Fruit fly (Drosophila melanogaster): ENCODE data around the gene CG5149.

Gene CG5149

dm6 chr2L:7435475-7435874 is 47.4 kb upstream of the CG5149 start (continued):
- TF ChIP-seq seq (GFP tag; IDR thresholded peaks at IDR 0.05), result no peak
- no peak for TF ChIP-seq mirr (GFP tag; optimal IDR thresholded peaks at IDR 0.05)
- TF ChIP-seq grn (GFP tag; optimal IDR thresholded peaks at IDR 0.05), result peak; percentile 56
- no peak for TF ChIP-seq CG16863 (GFP tag; optimal IDR thresholded peaks at IDR 0.05)
- TF ChIP-seq amos (GFP tag; IDR thresholded peaks at IDR 0.05; ENCODE audit: partially characterized antibody), result no peak
- no peak for TF ChIP-seq sqz (GFP tag; optimal IDR thresholded peaks at IDR 0.05)
- TF ChIP-seq Atf6 (GFP tag; IDR thresholded peaks at IDR 0.05), result no peak
- no peak for TF ChIP-seq gsb (GFP tag; IDR thresholded peaks at IDR 0.05)
- TF ChIP-seq Adf1 (GFP tag; IDR thresholded peaks at IDR 0.05), result no peak
- TF ChIP-seq CG14965 (GFP tag; optimal IDR thresholded peaks at IDR 0.05; ENCODE audit: borderline replicate concordance), result no peak
- TF ChIP-seq luna (GFP tag; optimal IDR thresholded peaks at IDR 0.05), result no peak
- peak; percentile 52 for TF ChIP-seq CG34376 (GFP tag; optimal IDR thresholded peaks at IDR 0.05)
- TF ChIP-seq dmrt11E (tag; optimal IDR thresholded peaks at IDR 0.05), result no peak
- no peak for TF ChIP-seq Sox100B (GFP tag; optimal IDR thresholded peaks at IDR 0.05)
- TF ChIP-seq YL-1 (GFP tag; optimal IDR thresholded peaks at IDR 0.05), result no peak
- no peak for TF ChIP-seq prd (optimal IDR thresholded peaks at IDR 0.05)
- TF ChIP-seq prd (GFP tag; IDR thresholded peaks at IDR 0.05), result no peak
- TF ChIP-seq wor (GFP tag; IDR thresholded peaks at IDR 0.05), result no peak
- TF ChIP-seq CG1529 (GFP tag; optimal IDR thresholded peaks at IDR 0.05), result no peak
- peak; percentile 96 for TF ChIP-seq sug (tag; optimal IDR thresholded peaks at IDR 0.05)

- TF ChIP-seq CG31441 (GFP tag; IDR thresholded peaks at IDR 0.05), result 0 out of 2 replicates have a peak, but pooled peaks have one; percentile 15
- TF ChIP-seq tin (GFP tag; optimal IDR thresholded peaks at IDR 0.05), result peak; percentile 22
- TF ChIP-seq NK7.1 (GFP tag; optimal IDR thresholded peaks at IDR 0.05), result no peak
- TF ChIP-seq Ets97D (GFP tag; optimal IDR thresholded peaks at IDR 0.05), result no peak
- TF ChIP-seq dmrt99B (tag; optimal IDR thresholded peaks at IDR 0.05), result peak; percentile 12
- TF ChIP-seq Neu2 (GFP tag; optimal IDR thresholded peaks at IDR 0.05; ENCODE audit: borderline replicate concordance), result no peak
- TF ChIP-seq amos (GFP tag; IDR thresholded peaks at IDR 0.05; ENCODE audit: partially characterized antibody), result no peak
- peak; percentile 64; the same call in 2 of the 3 replicates for TF ChIP-seq tgo (GFP tag; IDR thresholded peaks at IDR 0.05)
- TF ChIP-seq Meics (GFP tag; optimal IDR thresholded peaks at IDR 0.05), result peak; percentile 53
- TF ChIP-seq CG6765 (GFP tag; optimal IDR thresholded peaks at IDR 0.05), result peak; percentile 2
- TF ChIP-seq Ets65A (GFP tag), result no peak
- no peak for TF ChIP-seq CG10979 (tag; optimal IDR thresholded peaks at IDR 0.05)
- TF ChIP-seq emc (GFP tag; optimal IDR thresholded peaks at IDR 0.05), result no peak
- TF ChIP-seq CG10654 (GFP tag; optimal IDR thresholded peaks at IDR 0.05), result no peak
- peak; percentile 11 for TF ChIP-seq Sox100B (GFP tag; optimal IDR thresholded peaks at IDR 0.05)
- TF ChIP-seq CG30020 (tag; optimal IDR thresholded peaks at IDR 0.05), result no peak
- TF ChIP-seq Elba2 (GFP tag; optimal IDR thresholded peaks at IDR 0.05), result no peak
- no peak for TF ChIP-seq vnd (GFP tag; IDR thresholded peaks at IDR 0.05; ENCODE audit: partially characterized antibody)
- peak; percentile 28 for TF ChIP-seq CG12299 (tag; optimal IDR thresholded peaks at IDR 0.05)
- TF ChIP-seq CG10267 (tag; optimal IDR thresholded peaks at IDR 0.05), result peak; percentile 8
- peak; percentile 69 for TF ChIP-seq seq (GFP tag; IDR thresholded peaks at IDR 0.05)
- peak; percentile 13 for TF ChIP-seq CG3281 (GFP tag; optimal IDR thresholded peaks at IDR 0.05)
- TF ChIP-seq CG34376 (GFP tag; optimal IDR thresholded peaks at IDR 0.05), result no peak
- peak; percentile 60; the same call in 1 of the 2 replicates for TF ChIP-seq CG11247 (GFP tag; IDR thresholded peaks at IDR 0.05)
- TF ChIP-seq CG18599 (GFP tag; optimal IDR thresholded peaks at IDR 0.05), result peak; percentile 67
- peak; percentile 48; the same call in 1 of the 2 replicates for TF ChIP-seq CG1024 (GFP tag; IDR thresholded peaks at IDR 0.05)
- TF ChIP-seq trh (GFP tag; optimal IDR thresholded peaks at IDR 0.05), result no peak
- peak; percentile 3 for TF ChIP-seq Abd-B (GFP tag; optimal IDR thresholded peaks at IDR 0.05)
- TF ChIP-seq Hand (GFP tag; optimal IDR thresholded peaks at IDR 0.05), result peak; percentile 11
- TF ChIP-seq tap (tag; optimal IDR thresholded peaks at IDR 0.05), result peak; percentile 40
- TF ChIP-seq esg (GFP tag; conservative IDR thresholded peaks at IDR 0.05), result peak; percentile 33; the same call in 1 of the 2 replicates
- no peak for TF ChIP-seq NFAT (GFP tag; IDR thresholded peaks at IDR 0.05)
- TF ChIP-seq CG7839 (tag; optimal IDR thresholded peaks at IDR 0.05), result peak; percentile 42
- TF ChIP-seq CG32772 (GFP tag; IDR thresholded peaks at IDR 0.05), result peak; percentile 40
Measured at dm6 chr2L:7434737-7435356, 46.8 kb upstream of the CG5149 start.

All from whole organism, embryonic.